Worm (Caenorhabditis elegans): ENCODE data around the gene F49E8.6.

ce11 chrIV:7521591-7521990, 32.9 kb downstream of the F49E8.6 start:
- no peak for TF ChIP-seq him-1 (tag; optimal IDR thresholded peaks at IDR 0.05)
- no peak for TF ChIP-seq W03F9.2 (tag; optimal IDR thresholded peaks at IDR 0.05)

All from whole organism, L4/young adult.